Worm (Caenorhabditis elegans) whole organism, L1 larva: ENCODE data around the gene arrd-6.

Experiments used
- elt-2 ChIP-seq: sonication (generic microtip); optimal IDR thresholded peaks from 2 replicates; lab custom pipeline; 2016; ENCODE audit warnings: missing genetic modification characterization, mild to moderate bottlenecking, inconsistent platforms, missing compliant biosample characterization, missing genetic modification reagents
- fos-1 ChIP-seq: fragments of 150-350 bp; optimal IDR thresholded peaks from 2 replicates; lab custom pipeline; 2014; ENCODE audit warnings: missing biosample characterization, missing genetic modification characterization
- snpc-4 ChIP-seq: fragments of 150-350 bp; optimal IDR thresholded peaks from 2 replicates; lab custom pipeline; 2014; ENCODE audit warnings: missing biosample characterization, missing genetic modification characterization

DNA sequence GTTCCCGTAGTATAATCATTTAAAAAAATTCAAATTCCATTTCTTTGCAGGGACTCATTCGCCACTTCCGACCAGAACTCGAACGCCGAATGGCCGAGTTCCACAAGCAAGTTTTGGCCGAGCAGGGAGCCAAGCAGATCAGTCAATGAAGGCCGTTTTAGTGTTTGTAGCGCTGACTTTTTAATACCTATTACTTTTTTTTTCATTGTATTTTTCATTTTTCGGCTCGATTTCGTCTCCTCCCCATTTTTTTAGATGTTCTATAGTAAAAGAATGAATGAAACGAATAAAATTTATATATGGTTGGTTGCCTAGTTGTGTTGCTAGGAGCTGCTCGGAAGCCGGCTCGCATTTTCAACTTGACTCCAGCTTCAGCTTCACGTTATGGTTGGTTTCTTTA lies 42.7 kb upstream of the arrd-6 start, which contains the start of gene C09H10.4:
- TF ChIP-seq snpc-4 (tag; lab: Kevin White, UChicago) (no peak), fos-1 (tag; lab: Kevin White, UChicago) (no peak), elt-2 (tag; lab: Kevin White, UChicago) (no peak)
